Worm (Caenorhabditis elegans): ENCODE results near the gene H09F14.1.
"Not testable (repeated sequence)": the region's sequence is repeated elsewhere in the genome, so short reads cannot be mapped to it uniquely, and the experiment has no call there.

The H09F14.1 gene

DNA sequence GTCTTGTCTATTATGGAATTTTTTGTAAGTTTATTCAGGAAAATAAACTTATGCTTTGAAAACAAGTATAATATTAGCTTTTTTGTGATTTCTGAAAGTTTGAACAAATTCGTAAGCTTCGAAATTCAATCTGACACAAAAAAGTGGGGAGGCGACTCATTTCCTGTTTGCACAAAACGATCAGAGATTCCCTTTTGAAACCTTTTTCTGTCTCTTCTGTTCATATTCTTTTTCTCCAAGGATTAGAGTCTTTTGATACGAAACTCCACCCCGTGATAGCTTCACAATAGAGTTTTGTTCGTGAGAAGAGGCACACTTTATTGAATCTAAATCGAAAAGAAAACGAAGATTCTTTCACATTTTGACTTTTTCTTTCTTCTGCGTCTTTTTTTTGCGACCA, 25.6 kb upstream of the H09F14.1 start:
- no peak for TF ChIP-seq zag-1 (tag; optimal IDR thresholded peaks at IDR 0.05)
- TF ChIP-seq mep-1 (tag; optimal IDR thresholded peaks at IDR 0.05), result no peak
- no peak for TF ChIP-seq ztf-7 (tag; optimal IDR thresholded peaks at IDR 0.05)
- peak; percentile 73 for TF ChIP-seq aha-1 (tag)
- TF ChIP-seq unc-62 (GFP tag; optimal IDR thresholded peaks at IDR 0.05 in 1 of 2), result peak in 1 of 2 experiments; percentile 51
- no peak for TF ChIP-seq unc-62 (tag; optimal IDR thresholded peaks at IDR 0.05)
- no peak for TF ChIP-seq zip-11 (GFP tag; IDR thresholded peaks at IDR 0.05)
- TF ChIP-seq pha-4 (GFP tag; IDR thresholded peaks at IDR 0.05), result no peak
- no peak for TF ChIP-seq pha-4 (tag; optimal IDR thresholded peaks at IDR 0.05)
- TF ChIP-seq nhr-42 (GFP tag; IDR thresholded peaks at IDR 0.05), result no peak
- no peak for TF ChIP-seq lin-13 (GFP tag; optimal IDR thresholded peaks at IDR 0.05)
- no peak for TF ChIP-seq lin-1 (GFP tag; IDR thresholded peaks at IDR 0.05)
- TF ChIP-seq Y5F2A.4 (GFP tag; optimal IDR thresholded peaks at IDR 0.05), result no peak
- TF ChIP-seq ama-1 (optimal IDR thresholded peaks at IDR 0.05), result no peak
- no peak for TF ChIP-seq nhr-102 (tag; optimal IDR thresholded peaks at IDR 0.05)
- TF ChIP-seq tra-1 (GFP tag; IDR thresholded peaks at IDR 0.05), result no peak
- peak; percentile 29 for TF ChIP-seq fkh-10 (GFP tag; optimal IDR thresholded peaks at IDR 0.05)
- no peak for TF ChIP-seq R02D3.7 (tag; optimal IDR thresholded peaks at IDR 0.05)
- TF ChIP-seq hlh-11 (tag; optimal IDR thresholded peaks at IDR 0.05), result no peak
- TF ChIP-seq lin-15B (tag; optimal IDR thresholded peaks at IDR 0.05), result no peak
- TF ChIP-seq hlh-30 (tag; optimal IDR thresholded peaks at IDR 0.05; ENCODE audit: insufficient read depth), result no peak
- no peak for TF ChIP-seq T26A8.4 (GFP tag; IDR thresholded peaks at IDR 0.05)

DNA sequence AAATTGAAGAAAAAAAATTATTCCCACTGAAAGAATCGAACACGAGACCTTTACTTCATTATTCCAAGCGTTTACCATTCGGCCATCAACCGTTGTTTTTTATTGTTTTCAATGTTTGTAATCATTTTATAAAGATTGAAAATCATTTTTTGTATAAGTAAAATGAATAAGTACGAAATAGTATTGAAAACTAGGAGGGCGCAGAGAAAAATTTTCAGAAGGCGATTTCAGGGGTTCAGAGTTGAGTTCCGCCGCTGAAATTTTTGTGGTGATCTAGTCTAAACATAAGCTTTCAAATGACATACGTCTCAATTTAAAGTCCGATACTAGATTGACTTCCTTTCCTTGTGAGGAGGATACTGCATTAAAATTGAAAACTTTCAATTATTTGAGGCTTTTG, 23.1 kb upstream of the H09F14.1 start:
- peak; percentile 47; the same call in 1 of the 2 replicates for TF ChIP-seq pha-4 (GFP tag; IDR thresholded peaks at IDR 0.05)
- not testable (repeated sequence) for TF ChIP-seq pha-4 (tag; optimal IDR thresholded peaks at IDR 0.05)
- 0 out of 2 replicates have a peak, but pooled peaks have one; percentile 33 for TF ChIP-seq F26F4.8 (GFP tag; conservative IDR thresholded peaks at IDR 0.05)

DNA sequence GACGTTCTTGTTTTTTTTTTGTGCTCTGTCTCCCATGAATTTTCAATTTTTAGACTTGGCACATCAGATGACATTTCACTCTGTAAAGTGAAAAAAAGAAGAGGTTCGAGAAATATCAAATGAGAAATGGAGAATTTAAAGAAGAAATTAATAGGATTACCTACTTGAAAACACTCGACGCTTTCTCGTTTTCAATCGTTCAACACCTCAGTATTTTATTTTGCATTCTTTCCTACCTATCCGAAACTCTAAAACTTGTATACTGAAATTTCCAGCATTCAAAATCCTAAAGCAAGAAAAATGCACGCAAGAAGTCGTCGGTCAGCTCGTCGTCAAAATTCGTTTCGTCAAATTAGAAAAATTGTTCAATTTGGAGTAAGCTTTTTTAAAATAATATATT, 20.3 kb upstream of the H09F14.1 start, which contains the start of gene kvs-2:
kvs-2 (plus strand) TSS at position 301 of the 400 bp plus-strand sequence.
- TF ChIP-seq ceh-82 (tag; optimal IDR thresholded peaks at IDR 0.05), result no peak
- no peak for TF ChIP-seq mep-1 (tag; optimal IDR thresholded peaks at IDR 0.05)
- no peak for TF ChIP-seq ctbp-1 (GFP tag; IDR thresholded peaks at IDR 0.05)
- TF ChIP-seq F26F4.8 (GFP tag; conservative IDR thresholded peaks at IDR 0.05), result no peak
- no peak for TF ChIP-seq nhr-10 (tag; optimal IDR thresholded peaks at IDR 0.05)
- TF ChIP-seq nhr-76 (tag; optimal IDR thresholded peaks at IDR 0.05), result no peak
- no peak for TF ChIP-seq dmd-9 (GFP tag; IDR thresholded peaks at IDR 0.05)
- no peak for TF ChIP-seq zip-2 (tag; optimal IDR thresholded peaks at IDR 0.05)

DNA sequence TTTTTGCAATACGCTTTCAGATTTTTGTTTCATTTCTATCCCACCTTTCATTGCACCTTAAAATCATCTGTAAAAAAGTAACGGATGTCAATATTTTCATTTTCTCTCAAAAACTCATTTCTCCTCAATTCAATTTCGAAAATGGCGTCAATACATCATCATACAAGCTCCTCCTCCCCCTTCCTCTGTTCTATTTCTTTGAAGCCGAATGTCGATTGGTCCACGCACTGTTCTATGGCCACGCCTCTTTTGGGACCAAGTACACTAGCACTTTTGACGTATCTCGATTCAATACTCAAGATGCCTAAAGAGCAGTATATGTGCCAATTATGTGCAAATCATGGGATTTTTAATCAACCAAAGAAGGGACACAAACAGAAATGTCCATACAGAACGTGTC, 17.4 kb upstream of the H09F14.1 start, which contains the start of gene mab-23:
mab-23 (plus strand) TSS at position 301 of the 400 bp plus-strand sequence.
- TF ChIP-seq nhr-28 (tag; optimal IDR thresholded peaks at IDR 0.05) (no peak), unc-130 (GFP tag; optimal IDR thresholded peaks at IDR 0.05) (no peak), mdt-29 (GFP tag; IDR thresholded peaks at IDR 0.05) (no peak), dmd-8 (GFP tag; IDR thresholded peaks at IDR 0.05) (no peak), daf-16 (GFP tag; optimal IDR thresholded peaks at IDR 0.05) (no peak), daf-16 (tag; optimal IDR thresholded peaks at IDR 0.05) (no peak), zfp-2 (tag; optimal IDR thresholded peaks at IDR 0.05) (no peak), nhr-76 (tag; optimal IDR thresholded peaks at IDR 0.05) (no peak), mes-2 (tag; optimal IDR thresholded peaks at IDR 0.05; ENCODE audit: poor library complexity, severe bottlenecking) (no peak), lin-1 (GFP tag; IDR thresholded peaks at IDR 0.05) (no peak), hmg-1.1 (GFP tag; IDR thresholded peaks at IDR 0.05) (no peak), nhr-102 (tag; optimal IDR thresholded peaks at IDR 0.05) (no peak), ceh-44 (GFP tag; IDR thresholded peaks at IDR 0.05) (no peak), cey-2 (tag; optimal IDR thresholded peaks at IDR 0.05; ENCODE audit: borderline replicate concordance, insufficient read depth) (no peak), fkh-10 (GFP tag; optimal IDR thresholded peaks at IDR 0.05) (no peak), zip-2 (tag; optimal IDR thresholded peaks at IDR 0.05) (no peak), nhr-25 (tag; optimal IDR thresholded peaks at IDR 0.05; ENCODE audit: borderline replicate concordance, insufficient read depth) (no peak), mxl-3 (GFP tag; optimal IDR thresholded peaks at IDR 0.05) (no peak), snpc-1.2 (GFP tag; IDR thresholded peaks at IDR 0.05) (no peak), Y5F2A.4 (GFP tag; optimal IDR thresholded peaks at IDR 0.05) (no peak), madf-5 (GFP tag; IDR thresholded peaks at IDR 0.05) (no peak)
